Fruit fly (Drosophila melanogaster) whole organism, embryonic: ENCODE measurements around the gene side-IV.

Experiments
- Bteb2 ChIP-seq: fragments of 200-800 bp; sonication (Bioruptor generic); optimal IDR thresholded peaks from 2 replicates; lab custom pipeline; 2016; ENCODE audit warnings: missing biosample characterization, missing genetic modification characterization
- CG10274 ChIP-seq: fragments of 200-800 bp; sonication (Bioruptor generic); optimal IDR thresholded peaks from 3 replicates; lab custom pipeline; 2017; ENCODE audit warnings: missing biosample characterization, mild to moderate bottlenecking, missing genetic modification characterization
- CG10979 ChIP-seq: fragments of 200-800 bp; sonication (Bioruptor generic); optimal IDR thresholded peaks from 2 replicates; lab custom pipeline; 2018; ENCODE audit warnings: missing biosample characterization, mild to moderate bottlenecking, missing genetic modification characterization, moderate library complexity
- CG11456 ChIP-seq: fragments of 200-800 bp; sonication (Bioruptor generic); IDR thresholded peaks from 3 replicates; pipeline ENCODE4 v1.3.6; 2022; ENCODE audit warnings: missing biosample characterization, missing genetic modification characterization
- CG12219 ChIP-seq: fragments of 200-800 bp; sonication (Bioruptor generic); optimal IDR thresholded peaks from 3 replicates; lab custom pipeline; 2018; ENCODE audit warnings: missing biosample characterization, mild to moderate bottlenecking, missing genetic modification characterization
- CG12391 ChIP-seq: fragments of 200-800 bp; sonication (Bioruptor generic); optimal IDR thresholded peaks from 3 replicates; lab custom pipeline; 2018; ENCODE audit warnings: missing biosample characterization, mild to moderate bottlenecking, missing genetic modification characterization, moderate library complexity
- CG13624 ChIP-seq: fragments of 200-800 bp; sonication (Bioruptor generic); optimal IDR thresholded peaks from 2 replicates; lab custom pipeline; 2016; ENCODE audit warnings: missing biosample characterization, missing genetic modification characterization
- CG14860 ChIP-seq: fragments of 200-800 bp; sonication (Bioruptor generic); IDR thresholded peaks from 3 replicates; pipeline ENCODE4 v1.3.6; 2022; ENCODE audit warnings: missing biosample characterization, missing genetic modification characterization; ENCODE audit not compliant: partially characterized antibody
- CG15011 ChIP-seq: fragments of 200-800 bp; sonication (Bioruptor generic); optimal IDR thresholded peaks from 3 replicates; lab custom pipeline; 2018; ENCODE audit warnings: missing biosample characterization, mild to moderate bottlenecking, missing genetic modification characterization
- CG15601 ChIP-seq: fragments of 200-800 bp; sonication (Bioruptor generic); optimal IDR thresholded peaks from 3 replicates; lab custom pipeline; 2019; ENCODE audit warnings: missing biosample characterization, mild to moderate bottlenecking, missing genetic modification characterization, moderate library complexity
- CG15696 ChIP-seq: fragments of 200-800 bp; sonication (Bioruptor generic); optimal IDR thresholded peaks from 2 replicates; lab custom pipeline; 2019; ENCODE audit warnings: missing biosample characterization, mild to moderate bottlenecking, missing genetic modification characterization, moderate library complexity
- CG16779 ChIP-seq: fragments of 200-800 bp; sonication (Bioruptor generic); IDR thresholded peaks from 2 replicates; pipeline ENCODE4 v1.3.6; 2022; ENCODE audit warnings: missing biosample characterization, missing genetic modification characterization
- CG17361 ChIP-seq: fragments of 200-800 bp; sonication (Bioruptor generic); IDR thresholded peaks from 3 replicates; pipeline ENCODE4 v1.3.6; 2022; ENCODE audit warnings: missing biosample characterization, missing genetic modification characterization
- CG2202 ChIP-seq: fragments of 200-800 bp; sonication (Bioruptor generic); optimal IDR thresholded peaks from 2 replicates; lab custom pipeline; 2018; ENCODE audit warnings: missing biosample characterization, mild to moderate bottlenecking, missing genetic modification characterization
- CG2712 ChIP-seq: fragments of 200-800 bp; optimal IDR thresholded peaks from 3 replicates; lab custom pipeline; 2019; ENCODE audit warnings: missing biosample characterization, mild to moderate bottlenecking, missing genetic modification characterization, moderate library complexity
- CG30431 ChIP-seq: fragments of 200-800 bp; sonication (Bioruptor generic); optimal IDR thresholded peaks from 2 replicates; lab custom pipeline; 2017; ENCODE audit warnings: missing biosample characterization, missing genetic modification characterization
- CG32772 ChIP-seq: fragments of 200-800 bp; sonication (Bioruptor generic); IDR thresholded peaks from 2 replicates; pipeline ENCODE4 v1.3.6; 2022; ENCODE audit warnings: missing biosample characterization, missing genetic modification characterization
- CG4282 ChIP-seq: fragments of 200-800 bp; sonication (Bioruptor generic); optimal IDR thresholded peaks from 2 replicates; lab custom pipeline; 2016; ENCODE audit warnings: missing biosample characterization, missing genetic modification characterization
- CG4404 ChIP-seq: fragments of 200-800 bp; sonication (Bioruptor generic); IDR thresholded peaks from 2 replicates; pipeline ENCODE4 v1.3.6; 2022; ENCODE audit warnings: missing biosample characterization, missing genetic modification characterization
- CG4730 ChIP-seq: fragments of 200-800 bp; sonication (Bioruptor generic); IDR thresholded peaks from 2 replicates; pipeline ENCODE4 v1.3.6; 2022; ENCODE audit warnings: missing biosample characterization, missing genetic modification characterization
- CG5245 ChIP-seq: fragments of 200-800 bp; sonication (Bioruptor generic); optimal IDR thresholded peaks from 3 replicates; lab custom pipeline; 2016; ENCODE audit warnings: missing biosample characterization, missing genetic modification characterization
- CG6254 ChIP-seq: fragments of 200-800 bp; sonication (Bioruptor generic); optimal IDR thresholded peaks from 3 replicates; lab custom pipeline; 2017; ENCODE audit warnings: mild to moderate bottlenecking, missing biosample characterization, missing genetic modification reagents, missing genetic modification characterization
- CG6272 ChIP-seq: fragments of 200-800 bp; sonication (Bioruptor generic); IDR thresholded peaks from 2 replicates; pipeline ENCODE4 v1.3.6; 2022; ENCODE audit warnings: missing biosample characterization, missing genetic modification characterization
- CG6689 ChIP-seq: fragments of 200-800 bp; sonication (Bioruptor generic); IDR thresholded peaks from 2 replicates; pipeline ENCODE4 v1.3.6; 2022; ENCODE audit warnings: missing biosample characterization, missing genetic modification characterization
- CG7357 ChIP-seq: fragments of 200-800 bp; sonication (Bioruptor generic); IDR thresholded peaks from 3 replicates; pipeline ENCODE4 v1.3.6; 2022; ENCODE audit warnings: missing biosample characterization, missing genetic modification characterization
- CG7963 ChIP-seq: fragments of 200-800 bp; sonication (Bioruptor generic); IDR thresholded peaks from 3 replicates; pipeline ENCODE4 v1.3.6; 2022; ENCODE audit warnings: missing biosample characterization, missing genetic modification characterization; ENCODE audit not compliant: partially characterized antibody
- CG9609 ChIP-seq: fragments of 200-800 bp; sonication (Bioruptor generic); optimal IDR thresholded peaks from 3 replicates; lab custom pipeline; 2016; ENCODE audit warnings: missing biosample characterization, missing genetic modification characterization
- CG9876 ChIP-seq: fragments of 200-800 bp; sonication (Bioruptor generic); optimal IDR thresholded peaks from 2 replicates; lab custom pipeline; 2016; ENCODE audit warnings: missing biosample characterization, missing genetic modification characterization
- D19B ChIP-seq: fragments of 200-800 bp; sonication (Bioruptor generic); optimal IDR thresholded peaks from 2 replicates; lab custom pipeline; 2017; ENCODE audit warnings: missing biosample characterization, mild to moderate bottlenecking, missing genetic modification characterization
- Hr3 ChIP-seq: fragments of 200-800 bp; sonication (Bioruptor generic); optimal IDR thresholded peaks from 3 replicates; lab custom pipeline; 2016; ENCODE audit warnings: missing biosample characterization, missing genetic modification characterization
- Mad ChIP-seq: fragments of 200-800 bp; sonication (Bioruptor generic); optimal IDR thresholded peaks from 2 replicates; lab custom pipeline; 2016; ENCODE audit warnings: missing biosample characterization, missing genetic modification characterization
- NC2α ChIP-seq: fragments of 200-800 bp; sonication (Bioruptor generic); optimal IDR thresholded peaks from 2 replicates; lab custom pipeline; 2016; ENCODE audit warnings: missing biosample characterization, missing genetic modification characterization
- Opbp ChIP-seq: fragments of 200-800 bp; sonication (Bioruptor generic); IDR thresholded peaks from 3 replicates; pipeline ENCODE4 v1.3.6; 2022; ENCODE audit warnings: missing biosample characterization, missing genetic modification characterization; ENCODE audit not compliant: partially characterized antibody
- Rx ChIP-seq: fragments of 200-800 bp; sonication (Bioruptor generic); IDR thresholded peaks from 2 replicates; pipeline ENCODE4 v1.3.6; 2022; ENCODE audit warnings: missing biosample characterization, missing genetic modification characterization
- TFAM ChIP-seq: fragments of 200-800 bp; sonication (Bioruptor generic); optimal IDR thresholded peaks from 2 replicates; lab custom pipeline; 2017; ENCODE audit warnings: missing biosample characterization, missing genetic modification characterization, inconsistent platforms
- az2 ChIP-seq: fragments of 200-800 bp; sonication (Bioruptor generic); optimal IDR thresholded peaks from 3 replicates; lab custom pipeline; 2016; ENCODE audit warnings: missing biosample characterization, missing genetic modification characterization
- chn ChIP-seq: fragments of 200-800 bp; sonication (Bioruptor generic); optimal IDR thresholded peaks from 2 replicates; lab custom pipeline; 2016; ENCODE audit warnings: missing biosample characterization, missing genetic modification characterization
- croc ChIP-seq: fragments of 200-800 bp; sonication (Bioruptor generic); conservative IDR thresholded peaks from 3 replicates; pipeline ENCODE4 v1.3.6; 2022; ENCODE audit warnings: missing biosample characterization, missing genetic modification characterization
- cwo ChIP-seq: fragments of 200-800 bp; sonication (Bioruptor generic); optimal IDR thresholded peaks from 3 replicates; lab custom pipeline; 2017; ENCODE audit warnings: missing biosample characterization, missing genetic modification characterization, mild to moderate bottlenecking, moderate library complexity, missing genetic modification reagents
- dmrt99B ChIP-seq: fragments of 200-800 bp; sonication (Bioruptor generic); optimal IDR thresholded peaks from 2 replicates; lab custom pipeline; 2018; ENCODE audit warnings: missing biosample characterization, mild to moderate bottlenecking, missing genetic modification characterization, moderate library complexity
- en ChIP-seq: fragments of 200-800 bp; sonication (Bioruptor generic); optimal IDR thresholded peaks from 2 replicates; lab custom pipeline; 2016; ENCODE audit warnings: missing biosample characterization, missing genetic modification characterization
- exex ChIP-seq: fragments of 200-800 bp; sonication (Bioruptor generic); optimal IDR thresholded peaks from 4 replicates; lab custom pipeline; 2018; ENCODE audit warnings: missing biosample characterization, mild to moderate bottlenecking, missing genetic modification characterization, moderate library complexity
- fd64A ChIP-seq: fragments of 200-800 bp; sonication (Bioruptor generic); optimal IDR thresholded peaks from 3 replicates; lab custom pipeline; 2018; ENCODE audit warnings: missing biosample characterization, mild to moderate bottlenecking, missing genetic modification characterization
- ftz-f1 ChIP-seq: fragments of 200-800 bp; sonication (Bioruptor generic); optimal IDR thresholded peaks from 2 replicates; lab custom pipeline; 2016; ENCODE audit warnings: missing biosample characterization, missing genetic modification characterization
- gcm ChIP-seq: fragments of 200-800 bp; sonication (Bioruptor generic); optimal IDR thresholded peaks from 2 replicates; lab custom pipeline; 2019; ENCODE audit warnings: missing biosample characterization, mild to moderate bottlenecking, missing genetic modification characterization, moderate library complexity
- klu ChIP-seq: fragments of 200-800 bp; sonication (Bioruptor generic); IDR thresholded peaks from 2 replicates; pipeline ENCODE4 v1.3.6; 2022; ENCODE audit warnings: missing biosample characterization, missing genetic modification characterization
- otp ChIP-seq: fragments of 200-800 bp; sonication (Bioruptor generic); IDR thresholded peaks from 3 replicates; pipeline ENCODE4, ENCODE4 v1.3.6; 2022; ENCODE audit warnings: missing biosample characterization, missing genetic modification characterization
- pnt ChIP-seq: fragments of 200-800 bp; sonication (Bioruptor generic); optimal IDR thresholded peaks from 3 replicates; lab custom pipeline; 2016; ENCODE audit warnings: missing biosample characterization, missing genetic modification characterization
- sim ChIP-seq: fragments of 200-800 bp; sonication (Bioruptor generic); IDR thresholded peaks from 2 replicates; pipeline ENCODE4 v1.3.6; 2022; ENCODE audit warnings: missing biosample characterization, missing genetic modification characterization
- sr ChIP-seq: fragments of 200-800 bp; sonication (Bioruptor generic); IDR thresholded peaks from 3 replicates; pipeline ENCODE4 v1.3.6; 2022; ENCODE audit warnings: missing biosample characterization, missing genetic modification characterization
- tna ChIP-seq: fragments of 200-800 bp; sonication (Bioruptor generic); IDR thresholded peaks from 2 replicates; pipeline ENCODE4 v1.3.6; 2022; ENCODE audit warnings: missing biosample characterization, missing genetic modification characterization; ENCODE audit not compliant: partially characterized antibody
- yki ChIP-seq: fragments of >200 bp; optimal IDR thresholded peaks from 3 replicates; lab custom pipeline; 2018

side-IV gene

DNA sequence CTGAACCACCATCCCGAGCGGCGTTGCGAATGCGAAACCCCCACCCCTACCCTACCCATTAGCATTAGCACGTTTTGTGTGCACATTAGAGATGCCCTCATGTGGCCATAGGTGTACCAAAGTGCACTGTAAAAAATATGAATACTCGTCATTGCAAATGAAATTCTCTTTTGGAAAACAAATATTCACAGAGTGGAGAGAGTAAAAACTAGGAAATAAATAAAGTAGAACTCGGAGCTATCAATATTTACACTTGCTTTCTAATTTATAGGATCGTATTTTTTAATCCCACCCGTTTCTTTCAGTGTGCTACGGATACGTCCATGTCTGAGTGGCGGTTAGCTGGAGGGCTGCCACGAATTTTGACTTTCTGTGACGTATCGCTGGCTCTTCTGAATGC, 18.9 kb downstream of the side-IV start (continued):
- TF ChIP-seq CG6254 (GFP tag; lab: Kevin White, UChicago) (no peak), CG14860 (GFP tag; lab: Robert Waterston, UW) (no peak), CG9876 (GFP tag; lab: Kevin White, UChicago) (no peak), CG15011 (GFP tag; lab: Kevin White, UChicago) (no peak), chn (GFP tag; lab: Kevin White, UChicago) (peak; percentile 17), CG32772 (GFP tag; lab: Robert Waterston, UW) (peak; percentile 58), en (GFP tag; lab: Kevin White, UChicago) (no peak), CG15601 (tag; lab: Kevin White, UChicago) (no peak), Bteb2 (GFP tag; lab: Kevin White, UChicago) (no peak), az2 (GFP tag; lab: Kevin White, UChicago) (peak; percentile 32), Mad (no peak), CG5245 (GFP tag; lab: Kevin White, UChicago) (no peak), klu (GFP tag; lab: Robert Waterston, UW) (no peak), Hr3 (GFP tag; lab: Kevin White, UChicago) (no peak), pnt (GFP tag; lab: Kevin White, UChicago) (peak; percentile 32), sim (peak; percentile 54; the same call in 1 of the 2 replicates), gcm (GFP tag; lab: Kevin White, UChicago) (peak; percentile 80), CG7357 (peak; percentile 45; the same call in 2 of the 3 replicates), CG4730 (GFP tag; lab: Robert Waterston, UW) (no peak), CG2202 (no peak), CG16779 (GFP tag; lab: Robert Waterston, UW) (no peak), yki (lab: Kevin White, UChicago) (no peak), Opbp (GFP tag; lab: Robert Waterston, UW) (no peak), CG13624 (GFP tag; lab: Kevin White, UChicago) (no peak), fd64A (GFP tag; lab: Kevin White, UChicago) (no peak), exex (tag; lab: Kevin White, UChicago) (no peak), cwo (GFP tag; lab: Kevin White, UChicago) (no peak), CG6689 (peak; percentile 49), CG30431 (GFP tag; lab: Kevin White, UChicago) (no peak), Rx (no peak), CG12219 (GFP tag; lab: Kevin White, UChicago) (no peak), D19B (GFP tag; lab: Kevin White, UChicago) (no peak), CG10274 (no peak), otp (GFP tag; lab: Robert Waterston, UW) (no peak), NC2α (GFP tag; lab: Kevin White, UChicago) (no peak), CG11456 (GFP tag; lab: Robert Waterston, UW) (no peak), CG7963 (GFP tag; lab: Robert Waterston, UW) (no peak), CG15696 (tag; lab: Kevin White, UChicago) (no peak), sr (no peak), CG10979 (tag; lab: Kevin White, UChicago) (no peak), CG2712 (tag; lab: Kevin White, UChicago) (peak; percentile 72), TFAM (GFP tag; lab: Kevin White, UChicago) (no peak), CG9609 (GFP tag; lab: Kevin White, UChicago) (no peak), CG17361 (GFP tag; lab: Robert Waterston, UW) (peak; percentile 36; the same call in 1 of the 3 replicates), dmrt99B (tag; lab: Kevin White, UChicago) (peak; percentile 39), croc (GFP tag; lab: Robert Waterston, UW) (peak; percentile 34; the same call in 2 of the 3 replicates), ftz-f1 (no peak), CG4404 (peak; percentile 46; the same call in 1 of the 2 replicates), CG4282 (GFP tag; lab: Kevin White, UChicago) (no peak), CG12391 (tag; lab: Kevin White, UChicago) (peak; percentile 46), CG6272 (no peak), tna (no peak)
